Fruit fly (Drosophila melanogaster) whole organism, wandering third instar larva: ENCODE data around the gene Prosbeta2R2.

ENCODE experiments used
- CrebA ChIP-seq: fragments of 200-800 bp; sonication (Bioruptor generic); optimal IDR thresholded peaks from 2 replicates; lab custom pipeline; 2016; ENCODE audit warnings: missing biosample characterization, mild to moderate bottlenecking, missing genetic modification characterization, borderline replicate concordance
- HLH106 ChIP-seq: fragments of 200-800 bp; optimal IDR thresholded peaks from 3 replicates; lab custom pipeline; 2019; ENCODE audit warnings: missing biosample characterization, mild to moderate bottlenecking, missing genetic modification characterization, moderate library complexity
- Hnf4 ChIP-seq: fragments of 200-800 bp; sonication (Bioruptor generic); optimal IDR thresholded peaks from 2 replicates; lab custom pipeline; 2016; ENCODE audit warnings: missing biosample characterization, mild to moderate bottlenecking, missing genetic modification characterization
- Hr78 ChIP-seq: fragments of >200 bp; optimal IDR thresholded peaks from 2 replicates; lab custom pipeline; 2017; ENCODE audit warnings: missing biosample characterization, missing genetic modification characterization
- Sp1 ChIP-seq: fragments of 200-800 bp; sonication (Bioruptor generic); optimal IDR thresholded peaks from 3 replicates; lab custom pipeline; 2019; ENCODE audit warnings: missing biosample characterization, mild to moderate bottlenecking, missing genetic modification characterization, moderate library complexity
- br ChIP-seq: fragments of 200-800 bp; sonication (Bioruptor generic); optimal IDR thresholded peaks from 2 replicates; lab custom pipeline; 2016; ENCODE audit warnings: missing biosample characterization, missing genetic modification characterization
- dl ChIP-seq, 2 experiments: fragments of 175-275, 200-275 bp in 1 of 2; fragments of 200-275 bp in 1 of 2; sonication (Bioruptor generic); optimal IDR thresholded peaks; lab custom pipeline; 2018; ENCODE audit warnings: mild to moderate bottlenecking in 2 of 2, missing biosample characterization in 2 of 2, missing genetic modification characterization in 2 of 2, moderate library complexity in 2 of 2; ENCODE audit not compliant: partially characterized antibody in 2 of 2, insufficient read depth in 1 of 2
- ey ChIP-seq: fragments of 200-800 bp; sonication (Bioruptor generic); optimal IDR thresholded peaks from 2 replicates; lab custom pipeline; 2016; ENCODE audit warnings: missing biosample characterization, missing genetic modification characterization
- pan ChIP-seq: fragments of >200 bp; optimal IDR thresholded peaks from 2 replicates; lab custom pipeline; 2017

DNA sequence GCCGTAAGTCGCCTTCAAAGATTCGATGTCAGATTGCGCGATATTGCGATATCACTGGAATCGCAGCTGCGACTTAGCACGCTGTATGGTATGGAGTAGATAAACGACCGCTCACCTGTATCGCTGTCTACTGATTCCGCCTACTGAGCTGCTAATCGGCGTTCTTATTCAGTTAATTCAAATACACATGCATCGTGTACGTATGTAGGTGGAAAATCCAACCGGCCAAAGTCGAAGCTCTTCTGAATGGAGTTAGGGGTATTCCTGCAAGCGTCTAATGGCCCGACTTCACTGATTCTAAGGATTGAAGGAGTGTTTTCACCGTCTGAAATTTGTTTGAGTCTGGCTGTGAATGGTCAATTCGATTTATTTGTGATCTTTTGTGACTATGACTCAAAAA is 3.8 kb upstream of the Prosbeta2R2 start, which contains the start of gene CG2604:
- TF ChIP-seq HLH106 (tag; lab: Kevin White, UChicago) (peak; percentile 10), ey (GFP tag; lab: Kevin White, UChicago) (no peak), pan (lab: Kevin White, UChicago) (no peak), br (GFP tag; lab: Kevin White, UChicago) (no peak), CrebA (no peak), Hnf4 (GFP tag; lab: Kevin White, UChicago) (peak; percentile 92), dl (GFP tag; optimal IDR thresholded peaks at IDR 0.05; lab: Kevin White, UChicago; ENCODE audit: insufficient read depth in 1 of 2, partially characterized antibody in 2 of 2) (no peak), Sp1 (GFP tag; lab: Kevin White, UChicago) (no peak), Hr78 (GFP tag; lab: Kevin White, UChicago) (peak; percentile 59)
